2 fruit fly cellular contexts compared by ENCODE assay signal in the genomic region with DNA sequence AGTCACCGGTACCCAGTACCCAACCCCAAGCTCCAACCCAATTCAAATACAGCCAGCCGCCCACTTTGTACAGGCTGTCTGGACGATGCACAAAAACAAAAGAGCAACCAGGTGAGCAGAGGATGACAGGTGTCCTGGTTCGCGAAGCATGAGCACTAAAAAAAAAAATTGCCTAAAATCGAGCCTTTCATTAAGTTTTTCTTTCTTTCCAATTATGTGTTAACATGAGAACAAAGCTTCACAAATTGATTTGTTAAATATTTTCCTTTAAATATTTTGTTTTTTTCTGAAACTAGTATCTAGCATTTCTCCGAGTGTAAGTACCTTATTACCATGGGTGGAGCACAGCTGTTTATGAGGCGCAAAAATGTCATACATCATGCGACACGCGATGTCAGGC.
TF ChIP-seq lines count a peak whose summit lies in the region.

No protein-coding gene starts in this region.

TF ChIP-seq in whole organism, embryonic, 481 proteins besides CTCF, POLR2A, EP300 and RAD21 (continued from another document):
- TF ChIP-seq CG2202 (tag; optimal IDR thresholded peaks at IDR 0.05; lab: Kevin White, UChicago): no peak

TF ChIP-seq in whole organism, prepupa, 60 proteins besides CTCF, POLR2A, EP300 and RAD21 (continued from another document):
- TF ChIP-seq dsx (GFP tag; optimal IDR thresholded peaks at IDR 0.05; lab: Kevin White, UChicago; ENCODE audit: poor library complexity, severe bottlenecking) (no peak), CG8119 (GFP tag; IDR thresholded peaks at IDR 0.05; lab: Robert Waterston, UW) (0 out of 3 replicates have a peak, but pooled peaks have one; percentile 42), Sox14 (GFP tag; optimal IDR thresholded peaks at IDR 0.05; lab: Kevin White, UChicago) (no peak), CG8319 (GFP tag; optimal IDR thresholded peaks at IDR 0.05; lab: Kevin White, UChicago) (no peak), Eip75B (GFP tag; optimal IDR thresholded peaks at IDR 0.05; lab: Kevin White, UChicago) (no peak), fkh (GFP tag; optimal IDR thresholded peaks at IDR 0.05; lab: Kevin White, UChicago) (no peak), CG34406 (GFP tag; optimal IDR thresholded peaks at IDR 0.05; lab: Kevin White, UChicago) (no peak), Sox15 (GFP tag; optimal IDR thresholded peaks at IDR 0.05; lab: Kevin White, UChicago) (no peak), CG7368 (GFP tag; optimal IDR thresholded peaks at IDR 0.05; lab: Kevin White, UChicago) (peak; percentile 19), acj6 (GFP tag; optimal IDR thresholded peaks at IDR 0.05; lab: Kevin White, UChicago) (peak; percentile 1), pdm3 (GFP tag; optimal IDR thresholded peaks at IDR 0.05; lab: Kevin White, UChicago) (peak; percentile 17), dac (GFP tag; optimal IDR thresholded peaks at IDR 0.05; lab: Kevin White, UChicago) (no peak), Eip93F (GFP tag; optimal IDR thresholded peaks at IDR 0.05; lab: Kevin White, UChicago) (no peak), CG9139 (GFP tag; optimal IDR thresholded peaks at IDR 0.05; lab: Kevin White, UChicago) (no peak), salr (GFP tag; optimal IDR thresholded peaks at IDR 0.05; lab: Kevin White, UChicago) (peak in 1 of 2 experiments; percentile 13), CG16779 (tag; optimal IDR thresholded peaks at IDR 0.05; lab: Kevin White, UChicago) (no peak), eg (GFP tag; IDR thresholded peaks at IDR 0.05; lab: Robert Waterston, UW) (0 out of 3 replicates have a peak, but pooled peaks have one; percentile 32), topi (GFP tag; optimal IDR thresholded peaks at IDR 0.05; lab: Kevin White, UChicago) (peak; percentile 8), CG15336 (GFP tag; IDR thresholded peaks at IDR 0.05; lab: Robert Waterston, UW) (no peak), Blimp-1 (GFP tag; optimal IDR thresholded peaks at IDR 0.05; lab: Kevin White, UChicago) (no peak), CG3919 (GFP tag; optimal IDR thresholded peaks at IDR 0.05; lab: Kevin White, UChicago) (no peak), CG3032 (tag; optimal IDR thresholded peaks at IDR 0.05; lab: Kevin White, UChicago) (peak; percentile 7), CG32006 (GFP tag; optimal IDR thresholded peaks at IDR 0.05; lab: Kevin White, UChicago) (peak; percentile 17), net (GFP tag; optimal IDR thresholded peaks at IDR 0.05; lab: Kevin White, UChicago) (no peak), CG4318 (GFP tag; optimal IDR thresholded peaks at IDR 0.05; lab: Kevin White, UChicago) (no peak), CG6854 (GFP tag; optimal IDR thresholded peaks at IDR 0.05; lab: Kevin White, UChicago) (no peak), CG6276 (GFP tag; optimal IDR thresholded peaks at IDR 0.05; lab: Kevin White, UChicago) (no peak), Smox (GFP tag; optimal IDR thresholded peaks at IDR 0.05; lab: Kevin White, UChicago) (peak; percentile 17)
